Fruit fly (Drosophila melanogaster): Measurements from ENCODE around the gene SK.

SK gene

DNA sequence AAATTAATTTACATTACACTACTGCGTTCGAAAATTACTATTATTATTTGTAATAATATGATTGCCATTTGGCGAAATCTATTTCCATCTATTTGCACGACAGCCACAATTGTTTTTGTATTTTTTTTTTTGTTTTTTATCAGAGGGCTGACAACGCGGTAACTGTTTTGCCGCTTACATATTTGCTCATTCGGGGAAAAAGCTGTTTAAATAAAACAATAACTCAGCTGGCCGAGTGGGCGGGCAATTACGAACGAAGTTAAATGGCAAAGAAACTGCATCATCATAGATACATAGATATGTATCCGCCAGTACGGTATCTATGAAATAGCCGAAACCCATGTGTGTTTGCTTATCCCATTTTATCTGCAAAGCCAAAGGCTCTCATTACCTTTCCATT is 68.8 kb downstream of the SK start:
- no peak for TF ChIP-seq psq (optimal IDR thresholded peaks at IDR 0.05)
- TF ChIP-seq EcR (GFP tag; optimal IDR thresholded peaks at IDR 0.05) = no peak
- no peak for TF ChIP-seq Dll (optimal IDR thresholded peaks at IDR 0.05)
- no peak for TF ChIP-seq pan (optimal IDR thresholded peaks at IDR 0.05)
- TF ChIP-seq CG8478 (optimal IDR thresholded peaks at IDR 0.05) = no peak
- TF ChIP-seq usp (GFP tag; optimal IDR thresholded peaks at IDR 0.05) = no peak

DNA sequence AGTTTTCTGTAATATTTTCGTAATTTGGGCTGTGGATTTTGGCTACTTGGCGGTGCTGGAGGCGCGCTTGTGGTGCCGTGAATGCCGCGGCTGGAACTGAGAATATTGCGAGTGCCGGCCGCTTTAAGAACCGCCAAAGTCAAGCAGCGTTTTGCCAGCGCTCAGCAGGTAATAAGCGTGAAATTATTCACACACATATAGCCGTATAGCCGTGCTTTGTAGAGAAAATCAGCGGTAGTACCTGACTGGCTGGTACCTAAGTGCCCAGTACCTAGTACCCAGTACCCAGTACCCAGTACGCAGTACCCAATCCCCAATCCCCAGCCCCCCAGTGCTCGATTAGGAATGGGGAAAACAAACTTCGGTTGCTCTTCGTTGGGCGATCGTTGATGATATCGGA is 70.7 kb downstream of the SK start, which contains the start of gene NAAT1:
Gene NAAT1 (minus strand): TSS at position 101 of the 400 bp plus-strand sequence.
- no peak for TF ChIP-seq EcR (GFP tag; optimal IDR thresholded peaks at IDR 0.05)
- no peak for TF ChIP-seq Dll (optimal IDR thresholded peaks at IDR 0.05)
- TF ChIP-seq CG8478 (optimal IDR thresholded peaks at IDR 0.05) = no peak
- no peak for TF ChIP-seq pan (optimal IDR thresholded peaks at IDR 0.05)
- TF ChIP-seq usp (GFP tag; optimal IDR thresholded peaks at IDR 0.05) = no peak

DNA sequence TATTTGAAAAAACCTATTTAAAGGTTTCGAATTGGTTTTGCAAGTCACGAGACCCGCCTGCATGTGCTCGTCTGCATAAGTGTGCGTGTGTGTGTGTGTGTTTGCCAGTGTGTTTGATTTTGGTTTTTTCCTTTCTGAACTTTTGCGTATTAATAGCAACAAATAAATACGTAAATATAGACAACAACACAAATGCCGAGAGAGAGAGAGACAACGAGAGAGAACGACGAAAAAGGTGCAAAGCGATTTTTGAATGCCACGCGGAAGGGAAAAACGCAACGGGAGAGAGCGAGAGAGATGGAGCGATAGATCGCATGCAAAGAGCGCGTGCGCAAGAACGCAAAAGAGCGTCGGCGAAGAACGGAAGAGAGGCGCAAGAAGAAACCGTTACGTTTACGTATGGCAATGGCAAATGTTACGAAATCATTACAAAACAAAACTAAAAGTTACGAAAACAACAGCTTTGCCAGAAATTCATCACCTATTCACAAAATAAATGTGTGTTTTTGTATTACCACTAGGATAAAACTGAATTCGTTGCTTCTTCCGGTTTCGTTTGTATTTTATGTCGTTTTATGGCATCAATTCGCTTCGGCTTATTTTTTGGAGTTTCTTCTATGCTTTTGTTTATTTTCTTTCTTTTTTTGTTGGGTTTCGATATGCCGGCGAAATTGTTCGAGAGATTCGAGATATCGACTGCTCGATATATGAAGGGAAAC is 78.0 kb downstream of the SK start:
- TF ChIP-seq Dll (optimal IDR thresholded peaks at IDR 0.05) (no peak), pan (optimal IDR thresholded peaks at IDR 0.05) (no peak), usp (GFP tag; optimal IDR thresholded peaks at IDR 0.05) (no peak), psq (optimal IDR thresholded peaks at IDR 0.05) (no peak), CG8478 (optimal IDR thresholded peaks at IDR 0.05) (no peak), EcR (GFP tag; optimal IDR thresholded peaks at IDR 0.05) (no peak)

- no peak for TF ChIP-seq pan (optimal IDR thresholded peaks at IDR 0.05)
Observed at dm6 chrX:5418555-5419044, 78.6 kb downstream of the SK start.

dm6 chrX:5419045-5419901 is 79.2 kb downstream of the SK start:
- TF ChIP-seq pan (optimal IDR thresholded peaks at IDR 0.05) (no peak), EcR (GFP tag; optimal IDR thresholded peaks at IDR 0.05) (no peak), psq (optimal IDR thresholded peaks at IDR 0.05) (no peak), Dll (optimal IDR thresholded peaks at IDR 0.05) (no peak), usp (GFP tag; optimal IDR thresholded peaks at IDR 0.05) (no peak), CG8478 (optimal IDR thresholded peaks at IDR 0.05) (no peak)

DNA sequence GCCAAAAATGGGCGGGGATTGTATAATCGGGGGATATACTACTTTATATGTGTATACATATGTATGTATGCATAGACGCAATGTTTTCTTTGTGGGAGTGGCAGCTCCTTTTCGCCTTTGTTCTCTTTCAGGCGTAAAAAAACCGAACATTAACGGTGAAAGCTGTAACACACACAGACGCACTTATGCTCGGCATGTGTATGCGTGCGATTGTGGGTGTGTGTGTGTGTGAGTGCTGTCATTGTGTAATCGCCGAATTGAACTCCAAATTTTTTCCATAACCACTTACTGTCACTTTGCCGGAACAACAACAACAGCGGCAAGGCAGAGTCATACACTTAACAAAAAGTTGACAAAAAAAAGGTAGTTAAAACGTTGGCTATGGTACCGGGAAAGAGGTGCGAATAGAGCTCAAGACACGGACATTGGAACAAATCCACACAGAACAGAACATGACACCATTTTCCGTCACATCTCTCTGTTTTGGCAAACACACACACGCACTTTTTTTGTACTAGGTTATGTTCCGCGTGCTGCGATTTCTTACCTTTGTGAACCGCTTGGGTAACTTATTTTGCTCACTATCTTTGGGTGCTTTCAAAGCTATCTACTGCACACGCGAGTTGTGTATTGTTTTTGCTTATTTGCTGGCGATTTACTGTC is 80.0 kb downstream of the SK start:
- TF ChIP-seq CG8478 (optimal IDR thresholded peaks at IDR 0.05) (no peak), usp (GFP tag; optimal IDR thresholded peaks at IDR 0.05) (no peak), psq (optimal IDR thresholded peaks at IDR 0.05) (no peak), pan (optimal IDR thresholded peaks at IDR 0.05) (no peak), Dll (optimal IDR thresholded peaks at IDR 0.05) (no peak), EcR (GFP tag; optimal IDR thresholded peaks at IDR 0.05) (no peak)

- TF ChIP-seq pan (optimal IDR thresholded peaks at IDR 0.05) (no peak), CG8478 (optimal IDR thresholded peaks at IDR 0.05) (no peak), Dll (optimal IDR thresholded peaks at IDR 0.05) (no peak), EcR (GFP tag; optimal IDR thresholded peaks at IDR 0.05) (no peak), psq (optimal IDR thresholded peaks at IDR 0.05) (no peak), usp (GFP tag; optimal IDR thresholded peaks at IDR 0.05) (no peak)
Observed at dm6 chrX:5420568-5421019, 80.6 kb downstream of the SK start, which contains the start of gene spoon. Gene spoon, minus strand, starts transcription at chrX:5420867.

- TF ChIP-seq psq (optimal IDR thresholded peaks at IDR 0.05) = no peak
- no peak for TF ChIP-seq Dll (optimal IDR thresholded peaks at IDR 0.05)
- TF ChIP-seq CG8478 (optimal IDR thresholded peaks at IDR 0.05) = no peak
- no peak for TF ChIP-seq EcR (GFP tag; optimal IDR thresholded peaks at IDR 0.05)
- TF ChIP-seq pan (optimal IDR thresholded peaks at IDR 0.05) = no peak
- no peak for TF ChIP-seq usp (GFP tag; optimal IDR thresholded peaks at IDR 0.05)
Observed at dm6 chrX:5421407-5422250, 81.6 kb downstream of the SK start, which contains the start of gene Usp16-45. Gene Usp16-45, plus strand, starts transcription at chrX:5421533.

DNA sequence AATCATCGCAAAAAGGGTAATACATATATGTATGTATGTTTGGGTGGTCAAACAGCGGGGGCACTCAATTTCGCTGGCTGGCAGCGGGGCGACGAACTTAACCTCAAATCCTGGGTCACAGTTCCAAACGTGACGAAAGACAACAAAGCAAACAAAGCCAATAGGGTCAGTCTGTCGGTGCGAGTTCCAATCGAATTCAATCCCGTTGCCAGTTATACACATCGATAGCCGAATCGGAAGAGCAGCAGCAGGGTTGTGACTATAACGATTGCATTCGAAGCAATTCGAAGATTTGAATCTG is 82.2 kb downstream of the SK start:
- TF ChIP-seq EcR (GFP tag; optimal IDR thresholded peaks at IDR 0.05) (no peak), pan (optimal IDR thresholded peaks at IDR 0.05) (no peak), usp (GFP tag; optimal IDR thresholded peaks at IDR 0.05) (no peak), CG8478 (optimal IDR thresholded peaks at IDR 0.05) (no peak), psq (optimal IDR thresholded peaks at IDR 0.05) (no peak), Dll (optimal IDR thresholded peaks at IDR 0.05) (no peak)

dm6 chrX:5427261-5427660 is 87.2 kb downstream of the SK start, which contains the start of gene CG16756:
Gene CG16756, plus strand, starts transcription at chrX:5427517.
- TF ChIP-seq pan (optimal IDR thresholded peaks at IDR 0.05) (no peak), EcR (GFP tag; optimal IDR thresholded peaks at IDR 0.05) (no peak), psq (optimal IDR thresholded peaks at IDR 0.05) (no peak), Dll (optimal IDR thresholded peaks at IDR 0.05) (no peak), CG8478 (optimal IDR thresholded peaks at IDR 0.05) (no peak), usp (GFP tag; optimal IDR thresholded peaks at IDR 0.05) (no peak)
